Worm (Caenorhabditis elegans): ENCODE data around the gene ZK809.8.

ZK809.8 gene

ce11 chrIV:11623060-11623459 is 25.8 kb downstream of the ZK809.8 start, which contains the start of gene lys-4:
lys-4 (minus strand) TSS chrIV:11623174.
- no peak for TF ChIP-seq elt-1 (tag; optimal IDR thresholded peaks at IDR 0.05)
- TF ChIP-seq lin-39 (tag; optimal IDR thresholded peaks at IDR 0.05) = no peak
- TF ChIP-seq nfya-1 (tag; optimal IDR thresholded peaks at IDR 0.05; ENCODE audit: insufficient read depth) = no peak
- no peak for TF ChIP-seq R02D3.7 (tag; optimal IDR thresholded peaks at IDR 0.05)
- TF ChIP-seq egl-27 (tag; optimal IDR thresholded peaks at IDR 0.05) = no peak
- peak; percentile 75 for TF ChIP-seq pqm-1 (tag; optimal IDR thresholded peaks at IDR 0.05)
- no peak for TF ChIP-seq ceh-9 (tag; optimal IDR thresholded peaks at IDR 0.05)
- no peak for TF ChIP-seq nhr-28 (tag; optimal IDR thresholded peaks at IDR 0.05)
- no peak for TF ChIP-seq nhr-237 (tag; optimal IDR thresholded peaks at IDR 0.05)
- TF ChIP-seq elt-2 (tag; optimal IDR thresholded peaks at IDR 0.05) = peak; percentile 82
- TF ChIP-seq tbx-2 (tag; optimal IDR thresholded peaks at IDR 0.05) = no peak
- TF ChIP-seq elt-3 (tag; optimal IDR thresholded peaks at IDR 0.05) = no peak

ce11 chrIV:11622336-11622735 is 26.5 kb downstream of the ZK809.8 start:
- TF ChIP-seq pha-4 (tag; optimal IDR thresholded peaks at IDR 0.05) (peak; percentile 36), zag-1 (tag; optimal IDR thresholded peaks at IDR 0.05) (no peak), ceh-82 (tag; optimal IDR thresholded peaks at IDR 0.05) (no peak)

- no peak for TF ChIP-seq skn-1 (tag; optimal IDR thresholded peaks at IDR 0.05)
- no peak for TF ChIP-seq lsy-12 (tag; optimal IDR thresholded peaks at IDR 0.05)
- no peak for TF ChIP-seq ZK546.5 (tag; optimal IDR thresholded peaks at IDR 0.05)
- TF ChIP-seq elt-2 (tag; optimal IDR thresholded peaks at IDR 0.05) = no peak
- no peak for TF ChIP-seq ceh-82 (tag; optimal IDR thresholded peaks at IDR 0.05)
- peak; percentile 12 for TF ChIP-seq nhr-25 (tag; optimal IDR thresholded peaks at IDR 0.05)
- TF ChIP-seq snpc-4 (tag; optimal IDR thresholded peaks at IDR 0.05) = no peak
These were observed 28.0 kb downstream of the ZK809.8 start, which contains the start of gene dsl-5 for ce11 chrIV:11620909-11621308. dsl-5 (minus strand) TSS chrIV:11621009.

- peak; percentile 19 for TF ChIP-seq nhr-23 (tag; optimal IDR thresholded peaks at IDR 0.05)
- no peak for TF ChIP-seq tbx-2 (tag; optimal IDR thresholded peaks at IDR 0.05)
- no peak for TF ChIP-seq ceh-16 (tag; optimal IDR thresholded peaks at IDR 0.05)
- TF ChIP-seq nhr-11 (tag; optimal IDR thresholded peaks at IDR 0.05) = no peak
- no peak for TF ChIP-seq ceh-28 (tag; optimal IDR thresholded peaks at IDR 0.05)
- TF ChIP-seq egl-5 (tag; optimal IDR thresholded peaks at IDR 0.05) = peak; percentile 42
- TF ChIP-seq lin-39 (tag; optimal IDR thresholded peaks at IDR 0.05) = peak; percentile 37
- TF ChIP-seq nhr-25 (tag; optimal IDR thresholded peaks at IDR 0.05) = no peak
- TF ChIP-seq unc-39 (tag; optimal IDR thresholded peaks at IDR 0.05) = no peak
- TF ChIP-seq nhr-67 (tag; optimal IDR thresholded peaks at IDR 0.05) = no peak
- no peak for TF ChIP-seq mdl-1 (tag; optimal IDR thresholded peaks at IDR 0.05)
- TF ChIP-seq eor-1 (tag; optimal IDR thresholded peaks at IDR 0.05) = no peak
- no peak for TF ChIP-seq ztf-4 (tag; optimal IDR thresholded peaks at IDR 0.05)
- TF ChIP-seq egl-27 (tag; optimal IDR thresholded peaks at IDR 0.05) = no peak
- TF ChIP-seq ceh-82 (tag; optimal IDR thresholded peaks at IDR 0.05) = no peak
- TF ChIP-seq ztf-11 (tag; optimal IDR thresholded peaks at IDR 0.05) = no peak
- TF ChIP-seq R02D3.7 (tag; optimal IDR thresholded peaks at IDR 0.05) = no peak
- no peak for TF ChIP-seq nhr-28 (tag; optimal IDR thresholded peaks at IDR 0.05)
- peak; percentile 59 for TF ChIP-seq nfya-1 (tag; optimal IDR thresholded peaks at IDR 0.05; ENCODE audit: insufficient read depth)
- no peak for TF ChIP-seq nhr-12 (tag; optimal IDR thresholded peaks at IDR 0.05)
- no peak for TF ChIP-seq jun-1 (tag; optimal IDR thresholded peaks at IDR 0.05)
- TF ChIP-seq lsy-12 (tag; optimal IDR thresholded peaks at IDR 0.05) = no peak
- no peak for TF ChIP-seq aly-2 (tag; optimal IDR thresholded peaks at IDR 0.05)
- TF ChIP-seq nhr-76 (tag; optimal IDR thresholded peaks at IDR 0.05) = no peak
- TF ChIP-seq sea-2 (GFP tag; optimal IDR thresholded peaks at IDR 0.05) = no peak
- no peak for TF ChIP-seq pqm-1 (tag; optimal IDR thresholded peaks at IDR 0.05)
- no peak for TF ChIP-seq nhr-237 (tag; optimal IDR thresholded peaks at IDR 0.05)
- no peak for TF ChIP-seq mml-1 (tag; optimal IDR thresholded peaks at IDR 0.05)
- no peak for TF ChIP-seq zag-1 (tag; optimal IDR thresholded peaks at IDR 0.05)
- TF ChIP-seq ceh-9 (tag; optimal IDR thresholded peaks at IDR 0.05) = no peak
- no peak for TF ChIP-seq fos-1 (tag; optimal IDR thresholded peaks at IDR 0.05)
- peak; percentile 47 for TF ChIP-seq elt-2 (tag; optimal IDR thresholded peaks at IDR 0.05)
- TF ChIP-seq unc-62 (GFP tag; optimal IDR thresholded peaks at IDR 0.05) = no peak
- TF ChIP-seq hmg-11 (tag; optimal IDR thresholded peaks at IDR 0.05) = no peak
- no peak for TF ChIP-seq nhr-77 (tag; optimal IDR thresholded peaks at IDR 0.05)
- no peak for TF ChIP-seq fkh-10 (GFP tag; optimal IDR thresholded peaks at IDR 0.05)
- TF ChIP-seq lin-15B (tag; optimal IDR thresholded peaks at IDR 0.05) = peak; percentile 42
- no peak for TF ChIP-seq elt-3 (tag; optimal IDR thresholded peaks at IDR 0.05)
- TF ChIP-seq daf-12 (tag; optimal IDR thresholded peaks at IDR 0.05) = no peak
- no peak for TF ChIP-seq ZK546.5 (tag; optimal IDR thresholded peaks at IDR 0.05)
- no peak for TF ChIP-seq ama-1 (optimal IDR thresholded peaks at IDR 0.05)
- no peak for TF ChIP-seq skn-1 (tag; optimal IDR thresholded peaks at IDR 0.05)
- TF ChIP-seq fkh-2 (tag; optimal IDR thresholded peaks at IDR 0.05) = no peak
- no peak for TF ChIP-seq elt-1 (tag; optimal IDR thresholded peaks at IDR 0.05)
- TF ChIP-seq snpc-4 (tag; optimal IDR thresholded peaks at IDR 0.05) = peak; percentile 71
These were observed 44.0 kb downstream of the ZK809.8 start, which contains the start of the genes ragc-1 and Y24F12A.1 for ce11 chrIV:11604909-11605308. ragc-1 (minus strand) TSS chrIV:11604933. Y24F12A.1 (plus strand) TSS chrIV:11605254.

All from whole organism, L3 larva.